Worm (Caenorhabditis elegans) whole organism, L2 larva: ENCODE results near the gene fbxa-152.
"Not testable (repeated sequence)": the region's sequence is repeated elsewhere in the genome, so short reads cannot be mapped to it uniquely, and the experiment has no call there.

Experiments used
- ZK546.5 ChIP-seq: sonication (generic microtip); optimal IDR thresholded peaks from 2 replicates; lab custom pipeline; 2017; ENCODE audit warnings: missing biosample characterization, missing genetic modification characterization
- aly-2 ChIP-seq: fragments of 150-350 bp; optimal IDR thresholded peaks from 2 replicates; lab custom pipeline; 2014; ENCODE audit warnings: missing biosample characterization, missing genetic modification characterization
- ama-1 ChIP-seq: fragments of 150-350 bp; optimal IDR thresholded peaks from 2 replicates; lab custom pipeline; 2018; ENCODE audit warnings: inconsistent platforms
- elt-3 ChIP-seq: sonication (generic microtip); optimal IDR thresholded peaks from 2 replicates; lab custom pipeline; 2017; ENCODE audit warnings: missing biosample characterization, missing genetic modification characterization
- fos-1 ChIP-seq: fragments of 150-350 bp; optimal IDR thresholded peaks from 2 replicates; lab custom pipeline; 2014; ENCODE audit warnings: missing biosample characterization, missing genetic modification characterization
- mdl-1 ChIP-seq, 2 experiments: fragments of 150-350 bp in 1 of 2; sonication (generic microtip) in 1 of 2; optimal IDR thresholded peaks; 2 replicates each; lab custom pipeline; 2017; ENCODE audit warnings: missing biosample characterization in 2 of 2, missing genetic modification characterization in 2 of 2
- nhr-10 ChIP-seq: sonication (generic microtip); optimal IDR thresholded peaks from 2 replicates; lab custom pipeline; 2017; ENCODE audit warnings: missing biosample characterization, missing genetic modification characterization
- nhr-11 ChIP-seq: fragments of 150-350 bp; optimal IDR thresholded peaks from 2 replicates; lab custom pipeline; 2014; ENCODE audit warnings: missing biosample characterization, missing genetic modification characterization
- nhr-129 ChIP-seq: fragments of 150-350 bp; optimal IDR thresholded peaks from 2 replicates; lab custom pipeline; 2014; ENCODE audit warnings: missing biosample characterization, missing genetic modification characterization
- snpc-4 ChIP-seq: fragments of 150-350 bp; optimal IDR thresholded peaks from 2 replicates; lab custom pipeline; 2014; ENCODE audit warnings: missing biosample characterization, missing genetic modification characterization
- unc-39 ChIP-seq: fragments of 150-350 bp; optimal IDR thresholded peaks from 2 replicates; lab custom pipeline; 2014; ENCODE audit warnings: missing biosample characterization, missing genetic modification characterization
- unc-62 ChIP-seq: fragments of 150-350 bp; optimal IDR thresholded peaks from 2 replicates; lab custom pipeline; 2014; ENCODE audit warnings: missing biosample characterization, missing genetic modification reagents, missing genetic modification characterization

DNA sequence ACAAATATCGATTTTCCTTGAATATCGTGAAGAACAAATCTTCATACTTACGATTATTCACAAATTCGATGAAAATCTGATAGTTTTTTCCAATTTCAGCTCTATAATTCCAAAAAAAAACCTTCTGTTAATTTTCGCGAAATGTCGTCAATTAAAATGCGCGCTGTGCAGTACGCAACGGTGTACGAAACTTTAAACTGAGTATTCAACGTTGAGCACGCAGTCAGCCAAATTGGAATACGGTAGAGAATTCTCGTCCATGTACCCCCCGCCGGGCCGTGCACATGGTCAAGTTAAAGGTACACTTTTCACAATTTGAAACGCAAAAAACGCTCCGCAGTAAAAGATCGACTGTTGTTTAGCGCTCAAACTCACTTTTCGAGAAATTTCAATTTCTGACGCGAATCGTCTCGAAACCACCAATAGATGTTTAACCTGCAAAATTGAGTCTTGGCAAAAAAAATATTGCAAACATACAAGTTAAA lies 11.9 kb downstream of the fbxa-152 start, which contains the start of gene F28F8.7:
- TF ChIP-seq elt-3; aly-2 (tag; lab: Kevin White, UChicago); fos-1; snpc-4 (tag; lab: Kevin White, UChicago); ZK546.5 (tag; lab: Kevin White, UChicago); nhr-10; mdl-1 (tag; optimal IDR thresholded peaks at IDR 0.05; lab: Kevin White, UChicago); nhr-11 (tag; lab: Kevin White, UChicago); unc-62; unc-39 (tag; lab: Kevin White, UChicago); ama-1 (lab: Kevin White, UChicago): not testable (repeated sequence)
- TF ChIP-seq nhr-129: peak; percentile 7
